Worm (Caenorhabditis elegans) whole organism, young adult: ENCODE results near the gene bath-45.

ENCODE experiments used
- K12H6.12 ChIP-seq: fragments of 200-800 bp; sonication (Bioruptor generic); optimal IDR thresholded peaks from 2 replicates; lab custom pipeline; 2018; ENCODE audit warnings: mild to moderate bottlenecking, missing genetic modification characterization, missing compliant biosample characterization
- T07F8.4 ChIP-seq: sonication (generic microtip); optimal IDR thresholded peaks from 2 replicates; lab custom pipeline; 2016; ENCODE audit warnings: mild to moderate bottlenecking, missing genetic modification characterization, moderate library complexity, missing compliant biosample characterization
- akir-1 ChIP-seq: fragments of 200-800 bp; sonication (Bioruptor generic); optimal IDR thresholded peaks from 2 replicates; lab custom pipeline; 2018; ENCODE audit warnings: mild to moderate bottlenecking, missing genetic modification characterization, moderate library complexity, missing compliant biosample characterization
- dpff-1 ChIP-seq: sonication (generic microtip); optimal IDR thresholded peaks from 2 replicates; lab custom pipeline; 2017; ENCODE audit warnings: mild to moderate bottlenecking, missing genetic modification characterization, missing compliant biosample characterization
- dpl-1 ChIP-seq: fragments of 150-350 bp; optimal IDR thresholded peaks from 2 replicates; lab custom pipeline; 2014; ENCODE audit warnings: missing biosample characterization, missing genetic modification reagents, missing genetic modification characterization
- hlh-26 ChIP-seq: fragments of 200-800 bp; sonication (Bioruptor generic); conservative IDR thresholded peaks from 2 replicates; pipeline ENCODE4 v1.3.6; 2022; ENCODE audit warnings: missing genetic modification reagents, missing genetic modification characterization, missing compliant biosample characterization
- hmg-1.2 ChIP-seq: fragments of 200-800 bp; sonication (Bioruptor generic); IDR thresholded peaks from 2 replicates; pipeline ENCODE4 v1.3.6; 2022; ENCODE audit warnings: missing genetic modification reagents, missing genetic modification characterization, missing compliant biosample characterization
- lir-1 ChIP-seq: fragments of 200-800 bp; sonication (Bioruptor generic); conservative IDR thresholded peaks from 2 replicates; pipeline ENCODE4 v1.3.6; 2022; ENCODE audit warnings: missing genetic modification reagents, missing genetic modification characterization, missing compliant biosample characterization
- madf-8 ChIP-seq: fragments of 200-800 bp; sonication (Bioruptor generic); conservative IDR thresholded peaks from 2 replicates; pipeline ENCODE4 v1.3.6; 2022; ENCODE audit warnings: missing genetic modification reagents, missing genetic modification characterization, missing compliant biosample characterization
- snpc-4 ChIP-seq, 5 experiments: fragments of 150-350 bp in 1 of 5; sonication (generic microtip) in 4 of 5; optimal IDR thresholded peaks; 2 replicates each; lab custom pipeline; 2014 to 2018; ENCODE audit warnings: missing genetic modification characterization in 5 of 5, missing biosample characterization in 3 of 5, antibody characterized with exemption in 2 of 5, mild to moderate bottlenecking in 2 of 5, missing compliant biosample characterization in 2 of 5, missing genotype in 2 of 5, moderate library complexity in 2 of 5, missing genetic modification reagents in 1 of 5
- unc-62 ChIP-seq: fragments of 150-350 bp; optimal IDR thresholded peaks from 2 replicates; lab custom pipeline; 2014; ENCODE audit warnings: missing biosample characterization, missing genetic modification reagents, missing genetic modification characterization

DNA sequence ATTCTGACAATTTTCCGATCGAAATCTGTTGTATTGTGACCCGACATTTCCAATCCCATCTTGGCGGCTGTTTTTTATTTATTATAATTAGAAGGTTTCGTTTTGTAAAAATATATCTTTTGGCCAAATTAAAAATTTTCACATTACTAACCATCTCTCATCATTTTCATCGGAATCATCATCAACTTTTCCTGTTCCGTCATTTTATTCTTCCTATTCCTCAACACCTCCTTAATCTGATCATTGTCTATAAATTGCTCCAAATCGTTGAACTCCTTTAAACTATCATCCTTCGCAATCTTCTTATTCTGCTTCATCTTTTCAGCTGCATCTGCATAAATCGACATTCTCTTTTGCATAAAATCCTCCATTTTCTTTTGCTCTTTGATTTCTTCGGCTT lies 19.6 kb downstream of the bath-45 start:
- no peak for TF ChIP-seq snpc-4 (GFP tag; optimal IDR thresholded peaks at IDR 0.05; lab: Kevin White, UChicago)
- TF ChIP-seq snpc-4 (tag; optimal IDR thresholded peaks at IDR 0.05; lab: Kevin White, UChicago): no peak
- no peak for TF ChIP-seq T07F8.4 (tag; lab: Kevin White, UChicago)
- no peak for TF ChIP-seq dpff-1 (tag; lab: Kevin White, UChicago)
- TF ChIP-seq hlh-26 (GFP tag; lab: Robert Waterston, UW): no peak
- no peak for TF ChIP-seq K12H6.12 (tag; lab: Kevin White, UChicago)
- no peak for TF ChIP-seq akir-1 (GFP tag; lab: Kevin White, UChicago)
- TF ChIP-seq hmg-1.2: no peak
- TF ChIP-seq lir-1 (GFP tag; lab: Robert Waterston, UW): no peak
- TF ChIP-seq dpl-1 (GFP tag; lab: Kevin White, UChicago): no peak
- no peak for TF ChIP-seq madf-8 (GFP tag; lab: Robert Waterston, UW)
- TF ChIP-seq unc-62 (GFP tag; lab: Kevin White, UChicago): no peak
